Fruit fly (Drosophila melanogaster) whole organism, embryonic: Measurements from ENCODE around the gene Seipin.

Source experiments
- Awh ChIP-seq: fragments of 200-800 bp; sonication (Bioruptor generic); IDR thresholded peaks from 2 replicates; pipeline ENCODE4, ENCODE4 v1.3.6; 2022; ENCODE audit warnings: missing biosample characterization, missing genetic modification characterization
- CG10543 ChIP-seq: fragments of 200-800 bp; sonication (Bioruptor generic); optimal IDR thresholded peaks from 3 replicates; lab custom pipeline; 2017; ENCODE audit warnings: missing biosample characterization, mild to moderate bottlenecking, missing genetic modification characterization, moderate library complexity
- CG10565 ChIP-seq: fragments of 200-800 bp; sonication (Bioruptor generic); optimal IDR thresholded peaks from 3 replicates; lab custom pipeline; 2016; ENCODE audit warnings: missing biosample characterization, mild to moderate bottlenecking, missing genetic modification characterization
- CG13624 ChIP-seq: fragments of 200-800 bp; sonication (Bioruptor generic); optimal IDR thresholded peaks from 2 replicates; lab custom pipeline; 2016; ENCODE audit warnings: missing biosample characterization, missing genetic modification characterization
- CG14667 ChIP-seq: fragments of 200-800 bp; sonication (Bioruptor generic); IDR thresholded peaks from 2 replicates; pipeline ENCODE4 v1.3.6; 2022; ENCODE audit warnings: missing biosample characterization, missing genetic modification characterization
- CG15479 ChIP-seq: fragments of 200-800 bp; sonication (Bioruptor generic); optimal IDR thresholded peaks from 3 replicates; lab custom pipeline; 2019; ENCODE audit warnings: missing biosample characterization, mild to moderate bottlenecking, missing genetic modification characterization, moderate library complexity
- CG1647 ChIP-seq: fragments of 200-800 bp; sonication (Bioruptor generic); optimal IDR thresholded peaks from 3 replicates; lab custom pipeline; 2016; ENCODE audit warnings: missing biosample characterization, missing genetic modification characterization
- CG17361 ChIP-seq: fragments of 200-800 bp; sonication (Bioruptor generic); IDR thresholded peaks from 3 replicates; pipeline ENCODE4 v1.3.6; 2022; ENCODE audit warnings: missing biosample characterization, missing genetic modification characterization
- CG1792 ChIP-seq: fragments of 200-800 bp; sonication (Bioruptor generic); optimal IDR thresholded peaks from 2 replicates; lab custom pipeline; 2016; ENCODE audit warnings: missing biosample characterization, missing genetic modification characterization
- CG2712 ChIP-seq: fragments of 200-800 bp; optimal IDR thresholded peaks from 3 replicates; lab custom pipeline; 2019; ENCODE audit warnings: missing biosample characterization, mild to moderate bottlenecking, missing genetic modification characterization, moderate library complexity
- CG30431 ChIP-seq: fragments of 200-800 bp; sonication (Bioruptor generic); optimal IDR thresholded peaks from 2 replicates; lab custom pipeline; 2017; ENCODE audit warnings: missing biosample characterization, missing genetic modification characterization
- CG31365 ChIP-seq: fragments of 200-800 bp; sonication (Bioruptor generic); optimal IDR thresholded peaks from 2 replicates; lab custom pipeline; 2018; ENCODE audit warnings: missing biosample characterization, mild to moderate bottlenecking, missing genetic modification characterization
- CG31388 ChIP-seq: fragments of 200-800 bp; sonication (Bioruptor generic); optimal IDR thresholded peaks from 2 replicates; lab custom pipeline; 2016; ENCODE audit warnings: missing biosample characterization, missing genetic modification characterization
- CG32772 ChIP-seq: fragments of 200-800 bp; sonication (Bioruptor generic); IDR thresholded peaks from 2 replicates; pipeline ENCODE4 v1.3.6; 2022; ENCODE audit warnings: missing biosample characterization, missing genetic modification characterization
- CG34376 ChIP-seq: fragments of 200-800 bp; sonication (Bioruptor generic); optimal IDR thresholded peaks from 2 replicates; lab custom pipeline; 2018; ENCODE audit warnings: missing biosample characterization, mild to moderate bottlenecking, missing genetic modification characterization
- CG4730 ChIP-seq: fragments of 200-800 bp; sonication (Bioruptor generic); IDR thresholded peaks from 2 replicates; pipeline ENCODE4 v1.3.6; 2022; ENCODE audit warnings: missing biosample characterization, missing genetic modification characterization
- CG6689 ChIP-seq: fragments of 200-800 bp; sonication (Bioruptor generic); IDR thresholded peaks from 2 replicates; pipeline ENCODE4 v1.3.6; 2022; ENCODE audit warnings: missing biosample characterization, missing genetic modification characterization
- CG7556 ChIP-seq: fragments of 200-800 bp; sonication (Bioruptor generic); optimal IDR thresholded peaks from 2 replicates; lab custom pipeline; 2017; ENCODE audit warnings: missing biosample characterization, mild to moderate bottlenecking, missing genetic modification characterization
- CG8944 ChIP-seq: fragments of 200-800 bp; sonication (Bioruptor generic); optimal IDR thresholded peaks from 3 replicates; lab custom pipeline; 2016; ENCODE audit warnings: missing biosample characterization, missing genetic modification characterization
- CG9437 ChIP-seq: fragments of 200-800 bp; sonication (Bioruptor generic); optimal IDR thresholded peaks from 2 replicates; lab custom pipeline; 2018; ENCODE audit warnings: missing biosample characterization, mild to moderate bottlenecking, missing genetic modification characterization
- CG9609 ChIP-seq: fragments of 200-800 bp; sonication (Bioruptor generic); optimal IDR thresholded peaks from 3 replicates; lab custom pipeline; 2016; ENCODE audit warnings: missing biosample characterization, missing genetic modification characterization
- Dfd ChIP-seq, 2 experiments: fragments of >200 bp; optimal IDR thresholded peaks; 2 replicates each; lab custom pipeline; 2017; ENCODE audit warnings: missing biosample characterization in 2 of 2, missing genetic modification characterization in 2 of 2
- Dip3 ChIP-seq: fragments of 200-800 bp; sonication (Bioruptor generic); optimal IDR thresholded peaks from 3 replicates; lab custom pipeline; 2016; ENCODE audit warnings: missing biosample characterization, missing genetic modification characterization
- ERR ChIP-seq: fragments of 200-800 bp; sonication (Bioruptor generic); optimal IDR thresholded peaks from 2 replicates; lab custom pipeline; 2016; ENCODE audit warnings: missing biosample characterization, missing genetic modification characterization
- Hmr ChIP-seq: fragments of 200-800 bp; sonication (Bioruptor generic); optimal IDR thresholded peaks from 3 replicates; lab custom pipeline; 2017; ENCODE audit warnings: mild to moderate bottlenecking, missing biosample characterization, missing genetic modification reagents, missing genetic modification characterization
- Hr51 ChIP-seq, 2 experiments: fragments of 200-800 bp; sonication (Bioruptor generic); optimal IDR thresholded peaks; 2 replicates in 1 of 2; 3 replicates in 1 of 2; lab custom pipeline; 2016 to 2018; ENCODE audit warnings: missing biosample characterization in 2 of 2, missing genetic modification characterization in 2 of 2, mild to moderate bottlenecking in 1 of 2, moderate library complexity in 1 of 2
- Kr ChIP-seq: fragments of 200-800 bp; sonication (Bioruptor generic); optimal IDR thresholded peaks from 2 replicates; lab custom pipeline; 2017; ENCODE audit warnings: missing biosample characterization, mild to moderate bottlenecking, missing genetic modification characterization
- Lim3 ChIP-seq: fragments of 200-800 bp; sonication (Bioruptor generic); IDR thresholded peaks from 2 replicates; pipeline ENCODE4 v1.3.6; 2022; ENCODE audit warnings: missing biosample characterization, missing genetic modification characterization
- Med ChIP-seq: fragments of 200-800 bp; sonication (Bioruptor generic); peaks from one replicate; lab custom pipeline; 2016; ENCODE audit warnings: missing biosample characterization, missing genetic modification characterization, mild to moderate bottlenecking, inconsistent platforms, moderate library complexity
- Nf-YA ChIP-seq: fragments of 200-800 bp; sonication (Bioruptor generic); IDR thresholded peaks from 2 replicates; pipeline ENCODE4 v1.3.6; 2022; ENCODE audit warnings: missing biosample characterization, missing genetic modification characterization
- Optix ChIP-seq: fragments of 200-800 bp; sonication (Bioruptor generic); IDR thresholded peaks from 3 replicates; pipeline ENCODE4 v1.3.6; 2022; ENCODE audit warnings: missing biosample characterization, missing genetic modification characterization
- Ravus ChIP-seq: fragments of 200-800 bp; sonication (Bioruptor generic); IDR thresholded peaks from 2 replicates; pipeline ENCODE4 v1.3.6; 2022; ENCODE audit warnings: missing biosample characterization, missing genetic modification characterization
- Rfx ChIP-seq: fragments of 200-800 bp; sonication (Bioruptor generic); IDR thresholded peaks from 2 replicates; pipeline ENCODE4 v1.3.6; 2022; ENCODE audit warnings: missing biosample characterization, missing genetic modification characterization
- Taf1 ChIP-seq: fragments of 200-800 bp; sonication (Bioruptor generic); IDR thresholded peaks from 2 replicates; pipeline ENCODE4 v1.3.6; 2022; ENCODE audit warnings: missing biosample characterization, missing genetic modification characterization
- ash1 ChIP-seq: fragments of 200-800 bp; sonication (Bioruptor generic); optimal IDR thresholded peaks from 2 replicates; lab custom pipeline; 2018; ENCODE audit warnings: missing biosample characterization, mild to moderate bottlenecking, missing genetic modification characterization
- br ChIP-seq: fragments of >200 bp; optimal IDR thresholded peaks from 2 replicates; lab custom pipeline; 2017
- cas ChIP-seq: fragments of 200-800 bp; sonication (Bioruptor generic); IDR thresholded peaks from 2 replicates; pipeline ENCODE4 v1.3.6; 2022; ENCODE audit warnings: missing biosample characterization, missing genetic modification characterization
- caup ChIP-seq: fragments of 200-800 bp; sonication (Bioruptor generic); optimal IDR thresholded peaks from 3 replicates; lab custom pipeline; 2017; ENCODE audit warnings: missing biosample characterization, mild to moderate bottlenecking, missing genetic modification characterization, moderate library complexity; ENCODE audit not compliant: severe bottlenecking
- grau ChIP-seq: fragments of 200-800 bp; optimal IDR thresholded peaks from 3 replicates; lab custom pipeline; 2019; ENCODE audit warnings: missing biosample characterization, mild to moderate bottlenecking, missing genetic modification characterization, moderate library complexity
- mld ChIP-seq: fragments of 200-800 bp; sonication (Bioruptor generic); IDR thresholded peaks from 3 replicates; pipeline ENCODE4 v1.3.6; 2022; ENCODE audit warnings: missing biosample characterization, missing genetic modification characterization; ENCODE audit not compliant: partially characterized antibody
- ranshi ChIP-seq: fragments of 200-800 bp; sonication (Bioruptor generic); IDR thresholded peaks from 2 replicates; pipeline ENCODE4 v1.3.6; 2022; ENCODE audit warnings: missing biosample characterization, missing genetic modification characterization
- slp2 ChIP-seq: fragments of 200-800 bp; sonication (Bioruptor generic); optimal IDR thresholded peaks from 2 replicates; lab custom pipeline; 2016; ENCODE audit warnings: missing biosample characterization, missing genetic modification characterization
- ssp ChIP-seq: fragments of 200-800 bp; sonication (Bioruptor generic); IDR thresholded peaks from 2 replicates; pipeline ENCODE4 v1.3.6; 2022; ENCODE audit warnings: missing biosample characterization, missing genetic modification characterization
- tin ChIP-seq: fragments of 200-800 bp; sonication (Bioruptor generic); optimal IDR thresholded peaks from 3 replicates; lab custom pipeline; 2016; ENCODE audit warnings: missing biosample characterization, missing genetic modification characterization
- trh ChIP-seq: fragments of 200-800 bp; sonication (Bioruptor generic); optimal IDR thresholded peaks from 2 replicates; lab custom pipeline; 2016; ENCODE audit warnings: missing biosample characterization, missing genetic modification characterization
- yki ChIP-seq: fragments of >200 bp; optimal IDR thresholded peaks from 3 replicates; lab custom pipeline; 2018

Gene Seipin

DNA sequence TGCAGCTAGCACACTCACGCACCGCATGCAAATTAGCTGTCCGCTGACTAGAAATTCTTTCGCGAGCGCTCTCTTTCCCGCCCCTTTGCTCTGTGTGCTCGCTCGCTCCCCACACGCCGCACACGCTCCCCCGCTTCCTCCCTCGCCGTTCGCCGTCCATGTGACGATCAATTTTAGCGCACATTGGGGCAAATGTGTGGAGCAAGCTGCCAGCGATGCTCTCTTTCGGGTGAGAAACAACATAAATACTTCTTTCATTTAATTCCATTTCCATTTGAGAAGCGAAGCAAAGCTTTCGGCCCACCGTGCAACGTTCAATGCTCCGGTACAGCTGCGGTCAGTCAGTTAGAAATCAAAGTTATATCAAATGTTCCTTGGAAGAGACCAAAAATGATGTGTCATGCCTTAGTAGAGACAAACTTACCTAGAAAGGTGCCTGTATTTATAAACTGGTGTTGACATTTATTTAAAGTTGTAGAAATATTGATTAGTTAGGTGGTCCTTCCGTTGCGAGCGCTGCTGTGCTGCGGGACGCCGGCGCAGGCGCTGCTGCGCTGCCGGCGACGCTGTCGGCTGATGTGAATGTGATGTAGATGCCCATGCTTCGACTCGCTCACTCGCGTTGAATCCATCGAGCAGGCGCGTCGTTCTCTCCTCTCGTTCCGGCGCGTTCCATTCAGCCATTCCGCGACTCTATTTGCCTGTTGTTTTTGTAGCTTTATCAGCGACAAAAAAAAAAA lies 26.6 kb downstream of the Seipin start (continued):
- TF ChIP-seq CG1647 (GFP tag; lab: Kevin White, UChicago): peak; percentile 93
- TF ChIP-seq CG10565 (GFP tag; lab: Kevin White, UChicago): peak; percentile 73
- peak; percentile 96 to 98 for TF ChIP-seq Hr51 (GFP tag; optimal IDR thresholded peaks at IDR 0.05; lab: Kevin White, UChicago)
- TF ChIP-seq CG9437: peak; percentile 92
- TF ChIP-seq CG2712 (tag; lab: Kevin White, UChicago): peak; percentile 97
- TF ChIP-seq Ravus (GFP tag; lab: Robert Waterston, UW): peak; percentile 81
- TF ChIP-seq CG17361 (GFP tag; lab: Robert Waterston, UW): peak; percentile 97
- TF ChIP-seq CG14667: peak; percentile 89
- TF ChIP-seq CG6689: peak; percentile 96
- TF ChIP-seq slp2 (GFP tag; lab: Kevin White, UChicago): peak; percentile 96
- peak; percentile 85 for TF ChIP-seq Nf-YA
- TF ChIP-seq Lim3: peak; percentile 90
- TF ChIP-seq ERR (GFP tag; lab: Kevin White, UChicago): peak; percentile 95
- TF ChIP-seq CG13624 (GFP tag; lab: Kevin White, UChicago): peak; percentile 98
- peak; percentile 87 for TF ChIP-seq trh (GFP tag; lab: Kevin White, UChicago)
- TF ChIP-seq ssp (GFP tag; lab: Robert Waterston, UW): peak; percentile 84
- peak; percentile 60; the same call in 1 of the 3 replicates for TF ChIP-seq mld (GFP tag; lab: Robert Waterston, UW)
- peak; percentile 65 for TF ChIP-seq ash1 (GFP tag; lab: Kevin White, UChicago)
- peak; percentile 97 for TF ChIP-seq grau (tag; lab: Kevin White, UChicago)
- TF ChIP-seq ranshi (GFP tag; lab: Robert Waterston, UW): peak; percentile 91
- TF ChIP-seq CG10543 (GFP tag; lab: Kevin White, UChicago): peak; percentile 98
- peak; percentile 95 for TF ChIP-seq CG32772 (GFP tag; lab: Robert Waterston, UW)
- TF ChIP-seq yki (lab: Kevin White, UChicago): no peak
- TF ChIP-seq CG7556 (GFP tag; lab: Kevin White, UChicago): peak; percentile 98
- TF ChIP-seq Kr: peak; percentile 29
- peak; percentile 91 for TF ChIP-seq CG4730 (GFP tag; lab: Robert Waterston, UW)
- peak; percentile 96 for TF ChIP-seq Dip3 (GFP tag; lab: Kevin White, UChicago)
- peak; percentile 90 for TF ChIP-seq cas (GFP tag; lab: Robert Waterston, UW)
- TF ChIP-seq tin: peak; percentile 94
- TF ChIP-seq Taf1: peak; percentile 89
- peak; percentile 97 for TF ChIP-seq CG8944
- TF ChIP-seq br (lab: Kevin White, UChicago): no peak
- no peak for TF ChIP-seq CG15479 (GFP tag; lab: Kevin White, UChicago)
- peak; percentile 97 for TF ChIP-seq Awh (GFP tag; lab: Robert Waterston, UW)
- peak; percentile 97 for TF ChIP-seq Rfx (GFP tag; lab: Robert Waterston, UW)
- TF ChIP-seq CG9609: peak; percentile 97
- peak; percentile 99 for TF ChIP-seq Hmr (GFP tag; lab: Kevin White, UChicago)
- peak; percentile 96 for TF ChIP-seq Optix (GFP tag; lab: Robert Waterston, UW)
- TF ChIP-seq CG31388 (GFP tag; lab: Kevin White, UChicago): peak; percentile 75
- no peak for TF ChIP-seq Dfd (GFP tag; optimal IDR thresholded peaks at IDR 0.05; lab: Kevin White, UChicago)
- TF ChIP-seq caup (GFP tag; lab: Kevin White, UChicago): peak; percentile 96
- TF ChIP-seq Med (GFP tag; lab: Kevin White, UChicago): peak; percentile 99
- peak; percentile 93 for TF ChIP-seq CG34376
- TF ChIP-seq CG31365: peak; percentile 89
- peak; percentile 93 for TF ChIP-seq CG30431 (GFP tag; lab: Kevin White, UChicago)
- TF ChIP-seq CG1792 (GFP tag; lab: Kevin White, UChicago): peak; percentile 92
